Worm (Caenorhabditis elegans) whole organism, young adult: Measurements from ENCODE around the gene pola-1.
"Not testable (repeated sequence)": the region's sequence is repeated elsewhere in the genome, so short reads cannot be mapped to it uniquely, and the experiment has no call there.

ENCODE experiments used
- ama-1 ChIP-seq, 3 experiments: fragments of 150-350 bp in 1 of 3; sonication (generic microtip) in 2 of 3; optimal IDR thresholded peaks; 2 replicates each; lab custom pipeline; 2014 to 2018; ENCODE audit warnings: missing biosample characterization in 2 of 3, missing genetic modification characterization in 2 of 3, missing genetic modification reagents in 2 of 3
- let-607 ChIP-seq, 2 experiments: fragments of 200-800 bp in 1 of 2; sonication (Bioruptor generic) in 1 of 2; sonication (generic microtip) in 1 of 2; optimal IDR thresholded peaks; 2 replicates each; lab custom pipeline; 2016 to 2018; ENCODE audit warnings: mild to moderate bottlenecking in 2 of 2, missing compliant biosample characterization in 2 of 2, missing genetic modification characterization in 2 of 2, moderate library complexity in 2 of 2, missing genotype in 1 of 2

- TF ChIP-seq let-607 (tag; optimal IDR thresholded peaks at IDR 0.05; lab: Kevin White, UChicago); ama-1 (optimal IDR thresholded peaks at IDR 0.05; lab: Kevin White, UChicago); ama-1 (GFP tag; optimal IDR thresholded peaks at IDR 0.05; lab: Kevin White, UChicago): not testable (repeated sequence)
Measured at ce11 chrIII:11118107-11118506, 24.1 kb upstream of the pola-1 start.
